Worm (Caenorhabditis elegans): ENCODE results near the gene cup-4.

Gene cup-4

ce11 chrIII:7884863-7885262, 18.6 kb downstream of the cup-4 start, which contains the start of gene ZK688.11:
Gene ZK688.11 (minus strand): TSS chrIII:7884963.
- no peak for TF ChIP-seq sdc-2 (tag; optimal IDR thresholded peaks at IDR 0.05)
- TF ChIP-seq ceh-22 (tag; optimal IDR thresholded peaks at IDR 0.05), result no peak
- no peak for TF ChIP-seq ceh-34 (tag; optimal IDR thresholded peaks at IDR 0.05)
- TF ChIP-seq pax-1 (tag; optimal IDR thresholded peaks at IDR 0.05), result no peak
- TF ChIP-seq ref-2 (tag; optimal IDR thresholded peaks at IDR 0.05), result no peak
- no peak for TF ChIP-seq elt-2 (tag; optimal IDR thresholded peaks at IDR 0.05)
- no peak for TF ChIP-seq ceh-9 (tag; optimal IDR thresholded peaks at IDR 0.05)

ce11 chrIII:7889036-7889435, 22.7 kb downstream of the cup-4 start:
- no peak for TF ChIP-seq nhr-11 (tag; optimal IDR thresholded peaks at IDR 0.05)
- no peak for TF ChIP-seq npax-4 (tag; optimal IDR thresholded peaks at IDR 0.05)
- no peak for TF ChIP-seq ceh-14 (tag; optimal IDR thresholded peaks at IDR 0.05)
- TF ChIP-seq C38D4.7 (GFP tag; optimal IDR thresholded peaks at IDR 0.05), result no peak
- no peak for TF ChIP-seq hlh-30 (tag; optimal IDR thresholded peaks at IDR 0.05; ENCODE audit: insufficient read depth)
- TF ChIP-seq ceh-18 (tag; optimal IDR thresholded peaks at IDR 0.05), result no peak
- no peak for TF ChIP-seq ttx-3 (tag; optimal IDR thresholded peaks at IDR 0.05)
- no peak for TF ChIP-seq elt-2 (tag; optimal IDR thresholded peaks at IDR 0.05)
- TF ChIP-seq C08G9.2 (tag; optimal IDR thresholded peaks at IDR 0.05), result no peak
- TF ChIP-seq che-1 (tag; optimal IDR thresholded peaks at IDR 0.05), result no peak
- no peak for TF ChIP-seq zip-5 (tag; optimal IDR thresholded peaks at IDR 0.05)
- no peak for TF ChIP-seq elt-4 (tag; optimal IDR thresholded peaks at IDR 0.05)

ce11 chrIII:7891573-7892306, 25.5 kb downstream of the cup-4 start, which contains the start of the genes ZK688.5 and fahd-1:
Gene ZK688.5 (minus strand): TSS chrIII:7891623.
Gene fahd-1 (plus strand): TSS chrIII:7892256.
- TF ChIP-seq C38D4.7 (GFP tag; optimal IDR thresholded peaks at IDR 0.05) (no peak), ceh-34 (tag; optimal IDR thresholded peaks at IDR 0.05) (peak; percentile 80), K09A11.1 (tag; optimal IDR thresholded peaks at IDR 0.05; ENCODE audit: insufficient read depth) (no peak), hlh-30 (tag; optimal IDR thresholded peaks at IDR 0.05; ENCODE audit: insufficient read depth) (peak; percentile 61), ceh-2 (tag; optimal IDR thresholded peaks at IDR 0.05) (peak; percentile 31), ceh-31 (tag; optimal IDR thresholded peaks at IDR 0.05) (peak; percentile 78), elt-2 (tag; optimal IDR thresholded peaks at IDR 0.05) (peak; percentile 65), ref-2 (tag; optimal IDR thresholded peaks at IDR 0.05) (peak; percentile 57), F13H6.1 (tag; optimal IDR thresholded peaks at IDR 0.05) (peak; percentile 19), ceh-18 (tag; optimal IDR thresholded peaks at IDR 0.05) (peak; percentile 79), ets-4 (tag; optimal IDR thresholded peaks at IDR 0.05) (peak; percentile 21), nhr-232 (tag; optimal IDR thresholded peaks at IDR 0.05) (no peak), ceh-14 (tag; optimal IDR thresholded peaks at IDR 0.05) (peak; percentile 36), unc-55 (GFP tag; optimal IDR thresholded peaks at IDR 0.05) (peak; percentile 66), odd-2 (tag; optimal IDR thresholded peaks at IDR 0.05) (no peak), nfya-1 (tag; optimal IDR thresholded peaks at IDR 0.05) (peak; percentile 91), hlh-8 (tag; optimal IDR thresholded peaks at IDR 0.05) (no peak), ztf-16 (tag; optimal IDR thresholded peaks at IDR 0.05) (no peak), T23F11.4 (GFP tag; optimal IDR thresholded peaks at IDR 0.05) (no peak), syd-9 (tag; optimal IDR thresholded peaks at IDR 0.05) (peak; percentile 16), tbx-2 (tag; optimal IDR thresholded peaks at IDR 0.05) (peak; percentile 63), che-1 (tag; optimal IDR thresholded peaks at IDR 0.05) (no peak), rnt-1 (tag; optimal IDR thresholded peaks at IDR 0.05) (peak; percentile 61)

DNA sequence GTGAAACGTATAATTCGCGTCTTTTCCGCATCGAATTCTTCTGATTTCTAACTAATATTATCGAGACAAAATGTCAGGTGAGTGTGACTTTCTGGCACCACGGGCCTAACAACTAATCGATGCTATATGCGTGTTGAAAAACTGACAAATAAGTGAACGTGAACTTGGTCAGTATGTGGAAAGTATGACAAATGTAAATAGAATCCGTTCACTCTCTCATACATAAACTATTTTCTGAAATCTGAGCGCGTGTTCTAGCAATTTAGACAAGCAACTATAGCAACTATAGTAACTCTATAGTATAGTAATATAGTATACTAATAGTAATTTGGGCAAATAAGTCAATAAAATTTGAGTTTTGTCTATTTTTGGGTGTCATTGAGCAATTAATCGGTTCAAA, 26.0 kb downstream of the cup-4 start:
- TF ChIP-seq ceh-18 (tag; optimal IDR thresholded peaks at IDR 0.05) (no peak), T23F11.4 (GFP tag; optimal IDR thresholded peaks at IDR 0.05) (no peak), pha-4 (tag; optimal IDR thresholded peaks at IDR 0.05) (no peak), ceh-19 (GFP tag; optimal IDR thresholded peaks at IDR 0.05) (no peak), nhr-11 (tag; optimal IDR thresholded peaks at IDR 0.05) (no peak), ceh-34 (tag; optimal IDR thresholded peaks at IDR 0.05) (no peak), lim-6 (tag; optimal IDR thresholded peaks at IDR 0.05) (no peak), dmd-4 (tag; optimal IDR thresholded peaks at IDR 0.05; ENCODE audit: borderline replicate concordance) (no peak), F13H6.1 (tag; optimal IDR thresholded peaks at IDR 0.05) (no peak), ceh-31 (tag; optimal IDR thresholded peaks at IDR 0.05) (no peak), pax-1 (tag; optimal IDR thresholded peaks at IDR 0.05) (no peak), dve-1 (tag; optimal IDR thresholded peaks at IDR 0.05) (no peak), pag-3 (tag; optimal IDR thresholded peaks at IDR 0.05; ENCODE audit: borderline replicate concordance) (no peak), zip-5 (tag; optimal IDR thresholded peaks at IDR 0.05) (no peak), fkh-6 (tag; optimal IDR thresholded peaks at IDR 0.05) (no peak), tbx-2 (tag; optimal IDR thresholded peaks at IDR 0.05) (no peak), hlh-13 (GFP tag; optimal IDR thresholded peaks at IDR 0.05) (no peak), C38D4.7 (GFP tag; optimal IDR thresholded peaks at IDR 0.05) (no peak), Y22D7AL.16 (tag; optimal IDR thresholded peaks at IDR 0.05) (no peak), tbx-7 (tag; optimal IDR thresholded peaks at IDR 0.05) (no peak)

All from whole organism, late embryonic.